Fruit fly (Drosophila melanogaster): ENCODE results near the gene Tao.

dm6 chrX:19613473-19613872 lies 33.9 kb upstream of the Tao start:
- TF ChIP-seq Sox15 (GFP tag; optimal IDR thresholded peaks at IDR 0.05) = no peak
- no peak for TF ChIP-seq CG8632 (GFP tag; optimal IDR thresholded peaks at IDR 0.05)
